Fruit fly (Drosophila melanogaster) Kc167 (cell line): Measurements from ENCODE around the gene CG11674.

Source experiments
- Myc ChIP-seq: fragments of >200 bp; optimal IDR thresholded peaks from 2 replicates; lab custom pipeline; 2017; ENCODE audit warnings: missing external identifiers
- Sin3A ChIP-seq: fragments of >200 bp; optimal IDR thresholded peaks from 2 replicates; lab custom pipeline; 2018; ENCODE audit warnings: missing external identifiers
- h ChIP-seq: fragments of >200 bp; optimal IDR thresholded peaks from 3 replicates; lab custom pipeline; 2018; ENCODE audit warnings: missing external identifiers
- insv ChIP-seq: fragments of >200 bp; optimal IDR thresholded peaks from 3 replicates; lab custom pipeline; 2018; ENCODE audit warnings: missing external identifiers
- psq ChIP-seq: fragments of >200 bp; optimal IDR thresholded peaks from 2 replicates; lab custom pipeline; 2017; ENCODE audit warnings: missing external identifiers
- ttk ChIP-seq: sonication (Bioruptor generic); optimal IDR thresholded peaks from 2 replicates; lab custom pipeline; 2017; ENCODE audit warnings: missing external identifiers

CG11674 gene

dm6 chrX:14225665-14226064, at the start of gene CG11674:
CG11674 (minus strand) TSS chrX:14225879.
- no peak for TF ChIP-seq h (lab: Kevin White, UChicago)
- no peak for TF ChIP-seq psq (lab: Kevin White, UChicago)
- no peak for TF ChIP-seq ttk (lab: Kevin White, UChicago)
- no peak for TF ChIP-seq Sin3A (lab: Kevin White, UChicago)
- no peak for TF ChIP-seq Myc (lab: Kevin White, UChicago)
- no peak for TF ChIP-seq insv

dm6 chrX:14266075-14266474, 40.4 kb upstream of the CG11674 start, which contains the start of the genes CG13404 and na:
CG13404 (minus strand) TSS chrX:14266250.
na (plus strand) TSS chrX:14266367.
- TF ChIP-seq insv (no peak), Sin3A (lab: Kevin White, UChicago) (no peak), psq (lab: Kevin White, UChicago) (no peak), ttk (lab: Kevin White, UChicago) (no peak), Myc (lab: Kevin White, UChicago) (no peak), h (lab: Kevin White, UChicago) (no peak)

DNA sequence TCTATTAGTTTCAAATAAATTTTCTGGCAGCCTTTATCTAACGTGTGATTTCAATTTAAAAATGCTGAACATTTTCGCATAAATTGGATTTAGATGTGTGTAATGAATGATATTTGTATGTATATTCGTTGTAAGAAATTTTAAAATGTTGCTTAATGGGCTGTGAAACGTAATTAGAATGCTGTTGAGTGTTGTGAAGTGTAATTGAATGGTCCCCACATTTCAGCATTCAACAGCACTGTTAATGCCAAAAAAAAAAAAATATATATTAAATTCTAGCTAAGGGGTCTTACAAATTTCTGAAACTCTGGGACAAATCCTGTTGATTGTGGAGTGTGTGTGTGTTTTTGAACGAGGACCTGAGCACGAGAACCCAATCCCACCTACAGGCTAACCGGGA, 39.5 kb upstream of the CG11674 start:
- no peak for TF ChIP-seq h (lab: Kevin White, UChicago)

dm6 chrX:14260863-14261262, 35.2 kb upstream of the CG11674 start, which contains the start of the genes CG46317 and Tat:
CG46317 (plus strand) TSS chrX:14261223.
Tat (plus strand) TSS chrX:14261223.
- TF ChIP-seq insv (no peak), psq (lab: Kevin White, UChicago) (no peak), Myc (lab: Kevin White, UChicago) (no peak), h (lab: Kevin White, UChicago) (no peak), Sin3A (lab: Kevin White, UChicago) (no peak), ttk (lab: Kevin White, UChicago) (no peak)

dm6 chrX:14247035-14247786, 21.5 kb upstream of the CG11674 start, which contains the start of gene mud:
mud (plus strand) TSS chrX:14247732.
- TF ChIP-seq Myc (lab: Kevin White, UChicago) (no peak), psq (lab: Kevin White, UChicago) (no peak), Sin3A (lab: Kevin White, UChicago) (no peak), insv (no peak), h (lab: Kevin White, UChicago) (no peak), ttk (lab: Kevin White, UChicago) (no peak)

DNA sequence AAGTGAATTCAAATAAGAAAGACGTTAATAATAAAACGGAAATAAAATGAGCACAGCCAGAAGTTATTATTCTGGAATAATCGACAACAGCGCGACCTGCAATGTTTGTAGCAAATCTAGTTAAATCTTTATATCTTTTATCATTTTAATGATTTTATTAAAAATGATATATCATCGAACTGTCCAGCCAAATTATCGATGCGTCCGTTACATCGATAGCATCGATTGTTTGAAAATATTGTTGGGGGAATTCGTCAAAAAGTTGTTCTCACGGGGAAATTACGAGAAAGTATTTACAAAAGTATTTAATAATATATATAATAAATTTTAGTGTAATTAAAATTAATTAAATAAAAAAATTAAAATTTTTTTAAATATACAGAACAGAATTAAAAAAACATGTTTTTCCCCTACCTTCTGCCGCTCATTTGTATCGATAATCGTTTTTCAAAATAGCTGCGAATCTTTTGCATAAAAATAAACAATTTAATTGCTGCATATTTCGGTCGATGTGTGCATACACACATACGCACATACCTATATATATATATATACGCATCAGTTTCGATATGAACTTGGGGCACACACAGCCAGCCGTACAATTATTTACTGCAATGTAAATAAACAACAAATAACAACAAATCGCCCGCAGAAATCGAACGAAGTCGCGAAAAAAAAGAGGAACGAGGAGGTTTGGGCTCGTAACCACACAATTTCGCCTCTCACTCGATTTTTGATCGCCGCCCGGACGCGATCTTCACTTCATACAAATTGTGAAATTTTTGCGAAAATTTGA, 17.5 kb upstream of the CG11674 start, which contains the start of gene CG32599:
Gene CG32599 (plus strand): TSS at position 746 of the 796 bp plus-strand sequence.
- TF ChIP-seq psq (lab: Kevin White, UChicago) (no peak), ttk (lab: Kevin White, UChicago) (no peak), Sin3A (lab: Kevin White, UChicago) (no peak), Myc (lab: Kevin White, UChicago) (no peak), h (lab: Kevin White, UChicago) (no peak), insv (no peak)

- TF ChIP-seq Myc (lab: Kevin White, UChicago) = no peak
- no peak for TF ChIP-seq h (lab: Kevin White, UChicago)
- TF ChIP-seq insv = no peak
- TF ChIP-seq Sin3A (lab: Kevin White, UChicago) = no peak
- no peak for TF ChIP-seq psq (lab: Kevin White, UChicago)
- no peak for TF ChIP-seq ttk (lab: Kevin White, UChicago)
Measured at dm6 chrX:14242479-14242878, 16.8 kb upstream of the CG11674 start, which contains the start of gene mRNA-cap. mRNA-cap (minus strand) TSS chrX:14242822.

DNA sequence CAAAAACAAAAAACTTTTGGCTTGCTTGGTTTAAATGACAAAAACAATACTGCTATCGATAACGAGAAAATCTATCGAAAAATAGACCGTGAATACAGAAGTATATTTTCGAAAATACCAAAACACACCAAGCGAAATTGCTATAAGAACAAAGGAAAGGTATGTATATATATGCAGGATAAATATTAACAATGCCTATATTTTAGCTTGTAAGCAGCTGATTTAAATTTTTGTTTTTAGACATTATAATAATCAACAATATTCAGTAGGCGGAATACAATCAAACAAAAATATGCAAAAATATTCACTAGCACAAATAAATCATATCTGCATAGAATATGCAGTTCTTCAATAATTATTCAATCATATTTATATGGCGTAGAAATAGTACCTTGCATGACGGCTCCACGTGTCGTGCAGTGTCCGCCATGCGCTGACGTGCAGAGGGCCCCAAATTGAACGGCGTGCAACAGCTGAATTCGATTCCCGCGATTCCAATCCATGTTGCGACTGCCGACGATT, 12.3 kb upstream of the CG11674 start, which contains the start of the genes Fbxl4 and Dus2:
Gene Fbxl4 (minus strand): TSS at position 51 of the 522 bp plus-strand sequence.
Gene Dus2 (plus strand): TSS at position 116 of the 522 bp plus-strand sequence.
- TF ChIP-seq insv = no peak
- TF ChIP-seq h (lab: Kevin White, UChicago) = no peak
- no peak for TF ChIP-seq Myc (lab: Kevin White, UChicago)
- no peak for TF ChIP-seq ttk (lab: Kevin White, UChicago)
- no peak for TF ChIP-seq Sin3A (lab: Kevin White, UChicago)
- no peak for TF ChIP-seq psq (lab: Kevin White, UChicago)

DNA sequence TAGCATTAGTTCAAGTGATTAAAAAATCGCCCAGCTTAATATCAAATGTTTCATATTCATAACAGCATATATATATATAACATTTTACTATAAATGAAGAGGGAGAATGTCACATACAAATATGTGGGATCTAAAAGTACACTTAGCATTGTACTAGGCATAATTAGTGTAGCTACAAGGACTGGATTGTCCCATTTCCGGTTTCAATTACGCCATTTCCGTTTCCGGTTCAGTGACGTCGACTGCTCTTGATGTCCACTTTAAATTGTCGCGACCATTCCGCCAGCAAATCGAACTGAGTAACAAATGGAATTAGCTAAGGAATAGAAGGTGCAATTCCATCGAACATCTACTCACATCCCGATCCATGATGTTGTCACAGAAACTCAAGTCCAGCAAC, 8.8 kb upstream of the CG11674 start:
- TF ChIP-seq h (lab: Kevin White, UChicago) (no peak), insv (no peak), ttk (lab: Kevin White, UChicago) (no peak), psq (lab: Kevin White, UChicago) (no peak), Myc (lab: Kevin White, UChicago) (no peak), Sin3A (lab: Kevin White, UChicago) (no peak)

DNA sequence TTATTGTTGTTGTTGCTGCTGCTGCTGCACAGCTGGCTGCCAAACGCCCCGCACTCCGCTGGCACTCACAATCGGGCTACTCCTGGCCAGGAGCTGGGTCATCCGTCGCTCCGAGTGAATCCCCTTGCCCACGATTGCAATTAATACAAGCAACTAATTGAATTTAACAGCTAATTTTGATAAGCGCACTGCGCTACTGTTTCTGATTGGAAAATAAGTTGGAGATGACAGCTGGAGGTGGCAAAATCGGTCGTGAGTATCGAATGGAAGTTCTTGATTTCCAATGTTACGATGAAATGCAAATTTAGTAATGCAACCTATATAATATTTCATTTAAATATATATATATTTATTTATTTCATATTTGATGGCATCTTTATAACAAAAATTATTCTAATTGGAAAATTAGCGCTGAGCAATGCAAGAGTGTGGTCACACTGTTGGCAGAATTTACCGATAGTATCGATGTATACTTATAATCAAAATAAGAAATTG, 8.2 kb upstream of the CG11674 start, which contains the start of gene CG42271:
Gene CG42271 (minus strand): TSS at position 224 of the 495 bp plus-strand sequence.
- TF ChIP-seq h (lab: Kevin White, UChicago) = no peak

DNA sequence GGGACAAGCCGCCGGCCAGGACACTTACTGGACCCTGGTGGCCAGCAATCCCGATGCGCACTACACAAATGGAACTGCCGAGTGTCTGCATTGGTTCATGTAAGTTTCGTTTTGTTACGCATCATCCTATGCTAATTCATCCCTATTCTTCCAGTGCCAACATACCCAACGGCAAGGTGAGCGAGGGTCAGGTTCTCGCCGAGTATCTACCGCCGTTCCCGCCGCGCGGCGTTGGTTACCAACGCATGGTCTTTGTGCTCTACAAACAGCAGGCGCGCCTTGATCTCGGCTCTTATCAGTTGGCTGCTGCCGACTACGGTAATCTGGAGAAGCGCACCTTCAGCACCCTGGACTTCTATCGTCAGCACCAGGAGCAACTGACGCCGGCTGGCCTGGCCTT, 1.4 kb upstream of the CG11674 start:
- no peak for TF ChIP-seq ttk (lab: Kevin White, UChicago)
- TF ChIP-seq Myc (lab: Kevin White, UChicago) = no peak
- TF ChIP-seq insv = no peak
- no peak for TF ChIP-seq Sin3A (lab: Kevin White, UChicago)
- TF ChIP-seq psq (lab: Kevin White, UChicago) = no peak
- no peak for TF ChIP-seq h (lab: Kevin White, UChicago)
